Fruit fly (Drosophila melanogaster): ENCODE results near the gene Tsp39D.

Tsp39D gene

dm6 chr2L:21309058-21309753, 35.2 kb upstream of the Tsp39D start:
- TF ChIP-seq Hr96 (GFP tag; optimal IDR thresholded peaks at IDR 0.05) (no peak), toe (GFP tag; optimal IDR thresholded peaks at IDR 0.05) (no peak), CG11617 (GFP tag; optimal IDR thresholded peaks at IDR 0.05) (peak; percentile 6), CG7045 (GFP tag; optimal IDR thresholded peaks at IDR 0.05) (no peak), CG14711 (tag; optimal IDR thresholded peaks at IDR 0.05) (no peak), CG33017 (tag; optimal IDR thresholded peaks at IDR 0.05) (peak; percentile 56), bab1 (GFP tag; optimal IDR thresholded peaks at IDR 0.05) (peak; percentile 20), cnc (optimal IDR thresholded peaks at IDR 0.05) (no peak), CG5204 (GFP tag; optimal IDR thresholded peaks at IDR 0.05) (no peak), CG1620 (GFP tag; optimal IDR thresholded peaks at IDR 0.05) (no peak), ovo (GFP tag; optimal IDR thresholded peaks at IDR 0.05) (no peak), CG12768 (GFP tag; optimal IDR thresholded peaks at IDR 0.05) (no peak), CG7101 (tag; optimal IDR thresholded peaks at IDR 0.05) (no peak), kay (GFP tag; ENCODE audit: borderline replicate concordance) (peak; percentile 73), cic (GFP tag; optimal IDR thresholded peaks at IDR 0.05) (peak; percentile 94), Mnt (GFP tag; optimal IDR thresholded peaks at IDR 0.05) (peak; percentile 95), pad (GFP tag; optimal IDR thresholded peaks at IDR 0.05) (peak; percentile 92), Crg-1 (GFP tag; optimal IDR thresholded peaks at IDR 0.05) (peak; percentile 39), tj (GFP tag; optimal IDR thresholded peaks at IDR 0.05) (no peak), Clk (GFP tag; optimal IDR thresholded peaks at IDR 0.05) (no peak)

dm6 chr2L:21309754-21310426, 34.5 kb upstream of the Tsp39D start, which contains the start of gene Mondo:
Gene Mondo, minus strand, starts transcription at chr2L:21310050.
- TF ChIP-seq tj (GFP tag; optimal IDR thresholded peaks at IDR 0.05), result peak; percentile 62
- peak; percentile 48 for TF ChIP-seq Hr96 (GFP tag; optimal IDR thresholded peaks at IDR 0.05)
- TF ChIP-seq cic (GFP tag; optimal IDR thresholded peaks at IDR 0.05), result no peak
- peak; percentile 96 for TF ChIP-seq CG14711 (tag; optimal IDR thresholded peaks at IDR 0.05)
- TF ChIP-seq CG5204 (GFP tag; optimal IDR thresholded peaks at IDR 0.05), result peak; percentile 41
- no peak for TF ChIP-seq Mnt (GFP tag; optimal IDR thresholded peaks at IDR 0.05)

dm6 chr2L:21310427-21311199, 33.8 kb upstream of the Tsp39D start, which contains the start of gene crc:
Gene crc, plus strand, starts transcription at chr2L:21310866.
- TF ChIP-seq kay (GFP tag; ENCODE audit: borderline replicate concordance), result no peak
- TF ChIP-seq toe (GFP tag; optimal IDR thresholded peaks at IDR 0.05), result peak; percentile 72
- TF ChIP-seq Mnt (GFP tag; optimal IDR thresholded peaks at IDR 0.05), result peak; percentile 95
- TF ChIP-seq cnc (optimal IDR thresholded peaks at IDR 0.05), result no peak
- TF ChIP-seq CG12768 (GFP tag; optimal IDR thresholded peaks at IDR 0.05), result no peak
- peak; percentile 33 for TF ChIP-seq Hr96 (GFP tag; optimal IDR thresholded peaks at IDR 0.05)
- peak; percentile 19 for TF ChIP-seq CG11617 (GFP tag; optimal IDR thresholded peaks at IDR 0.05)
- TF ChIP-seq CG1620 (GFP tag; optimal IDR thresholded peaks at IDR 0.05), result peak; percentile 7
- TF ChIP-seq cic (GFP tag; optimal IDR thresholded peaks at IDR 0.05), result peak; percentile 84
- peak; percentile 18 for TF ChIP-seq Crg-1 (GFP tag; optimal IDR thresholded peaks at IDR 0.05)
- no peak for TF ChIP-seq pad (GFP tag; optimal IDR thresholded peaks at IDR 0.05)
- peak; percentile 17 for TF ChIP-seq bab1 (GFP tag; optimal IDR thresholded peaks at IDR 0.05)
- no peak for TF ChIP-seq Clk (GFP tag; optimal IDR thresholded peaks at IDR 0.05)
- no peak for TF ChIP-seq ovo (GFP tag; optimal IDR thresholded peaks at IDR 0.05)
- peak; percentile 50 for TF ChIP-seq CG33017 (tag; optimal IDR thresholded peaks at IDR 0.05)
- no peak for TF ChIP-seq CG7045 (GFP tag; optimal IDR thresholded peaks at IDR 0.05)
- TF ChIP-seq CG5204 (GFP tag; optimal IDR thresholded peaks at IDR 0.05), result peak; percentile 54
- peak; percentile 5 for TF ChIP-seq CG7101 (tag; optimal IDR thresholded peaks at IDR 0.05)
- TF ChIP-seq CG14711 (tag; optimal IDR thresholded peaks at IDR 0.05), result peak; percentile 51
- peak; percentile 67 for TF ChIP-seq tj (GFP tag; optimal IDR thresholded peaks at IDR 0.05)

- no peak for TF ChIP-seq Clk (GFP tag; optimal IDR thresholded peaks at IDR 0.05)
- TF ChIP-seq Mnt (GFP tag; optimal IDR thresholded peaks at IDR 0.05), result peak; percentile 28
- no peak for TF ChIP-seq Hr96 (GFP tag; optimal IDR thresholded peaks at IDR 0.05)
- TF ChIP-seq cic (GFP tag; optimal IDR thresholded peaks at IDR 0.05), result no peak
- peak; percentile 93 for TF ChIP-seq kay (GFP tag; ENCODE audit: borderline replicate concordance)
- no peak for TF ChIP-seq CG14711 (tag; optimal IDR thresholded peaks at IDR 0.05)
- TF ChIP-seq pad (GFP tag; optimal IDR thresholded peaks at IDR 0.05), result no peak
- no peak for TF ChIP-seq CG33017 (tag; optimal IDR thresholded peaks at IDR 0.05)
- TF ChIP-seq ovo (GFP tag; optimal IDR thresholded peaks at IDR 0.05), result no peak
Measured at dm6 chr2L:21311200-21311689, 33.2 kb upstream of the Tsp39D start.

dm6 chr2L:21312831-21313437, 31.5 kb upstream of the Tsp39D start:
- TF ChIP-seq tj (GFP tag; optimal IDR thresholded peaks at IDR 0.05), result peak; percentile 12
- peak; percentile 49 for TF ChIP-seq cic (GFP tag; optimal IDR thresholded peaks at IDR 0.05)
- TF ChIP-seq cnc (optimal IDR thresholded peaks at IDR 0.05), result no peak
- TF ChIP-seq CG12768 (GFP tag; optimal IDR thresholded peaks at IDR 0.05), result peak; percentile 27

All from whole organism, adult.